Fruit fly (Drosophila melanogaster) whole organism, embryonic: ENCODE measurements around the gene CG32985.

Experiments
- CG10366 ChIP-seq: fragments of 200-800 bp; sonication (Bioruptor generic); IDR thresholded peaks from 2 replicates; pipeline ENCODE4 v1.3.6; 2022; ENCODE audit warnings: missing biosample characterization, missing genetic modification characterization
- CG10543 ChIP-seq: fragments of 200-800 bp; sonication (Bioruptor generic); optimal IDR thresholded peaks from 3 replicates; lab custom pipeline; 2017; ENCODE audit warnings: missing biosample characterization, mild to moderate bottlenecking, missing genetic modification characterization, moderate library complexity
- CG11093 ChIP-seq: fragments of 200-800 bp; sonication (Bioruptor generic); IDR thresholded peaks from 3 replicates; pipeline ENCODE4 v1.3.6; 2022; ENCODE audit warnings: missing biosample characterization, missing genetic modification characterization
- CG11560 ChIP-seq: fragments of 200-800 bp; sonication (Bioruptor generic); IDR thresholded peaks from 3 replicates; pipeline ENCODE4 v1.3.6; 2022; ENCODE audit warnings: missing biosample characterization, missing genetic modification characterization
- CG12236 ChIP-seq: fragments of 200-800 bp; sonication (Bioruptor generic); optimal IDR thresholded peaks from 2 replicates; lab custom pipeline; 2016; ENCODE audit warnings: missing biosample characterization, missing genetic modification characterization
- CG15601 ChIP-seq: fragments of 200-800 bp; sonication (Bioruptor generic); optimal IDR thresholded peaks from 3 replicates; lab custom pipeline; 2019; ENCODE audit warnings: missing biosample characterization, mild to moderate bottlenecking, missing genetic modification characterization, moderate library complexity
- CG16863 ChIP-seq: fragments of 200-800 bp; sonication (Bioruptor generic); optimal IDR thresholded peaks from 3 replicates; lab custom pipeline; 2016; ENCODE audit warnings: missing biosample characterization, missing genetic modification characterization
- CG17829 ChIP-seq: fragments of 200-800 bp; optimal IDR thresholded peaks from 2 replicates; lab custom pipeline; 2019; ENCODE audit warnings: missing biosample characterization, mild to moderate bottlenecking, missing genetic modification characterization, moderate library complexity
- CG31388 ChIP-seq: fragments of 200-800 bp; sonication (Bioruptor generic); optimal IDR thresholded peaks from 2 replicates; lab custom pipeline; 2016; ENCODE audit warnings: missing biosample characterization, missing genetic modification characterization
- CG32767 ChIP-seq: fragments of 200-800 bp; sonication (Bioruptor generic); IDR thresholded peaks from 2 replicates; pipeline ENCODE4 v1.3.6; 2022; ENCODE audit warnings: missing biosample characterization, missing genetic modification characterization
- CG32772 ChIP-seq: fragments of 200-800 bp; sonication (Bioruptor generic); IDR thresholded peaks from 2 replicates; pipeline ENCODE4 v1.3.6; 2022; ENCODE audit warnings: missing biosample characterization, missing genetic modification characterization
- CG33213 ChIP-seq: fragments of 200-800 bp; sonication (Bioruptor generic); optimal IDR thresholded peaks from 3 replicates; lab custom pipeline; 2016; ENCODE audit warnings: missing biosample characterization, missing genetic modification characterization
- CG4424 ChIP-seq: fragments of 200-800 bp; sonication (Bioruptor generic); optimal IDR thresholded peaks from 3 replicates; lab custom pipeline; 2016; ENCODE audit warnings: missing biosample characterization, missing genetic modification characterization
- CG6689 ChIP-seq: fragments of 200-800 bp; sonication (Bioruptor generic); IDR thresholded peaks from 2 replicates; pipeline ENCODE4 v1.3.6; 2022; ENCODE audit warnings: missing biosample characterization, missing genetic modification characterization
- CG6813 ChIP-seq: fragments of 200-800 bp; sonication (Bioruptor generic); optimal IDR thresholded peaks from 2 replicates; lab custom pipeline; 2017; ENCODE audit warnings: missing biosample characterization, missing genetic modification characterization, mild to moderate bottlenecking, moderate library complexity, missing genetic modification reagents
- CG7271 ChIP-seq: fragments of 200-800 bp; sonication (Bioruptor generic); optimal IDR thresholded peaks from 2 replicates; lab custom pipeline; 2018; ENCODE audit warnings: missing biosample characterization, mild to moderate bottlenecking, missing genetic modification characterization, moderate library complexity
- CG7357 ChIP-seq: fragments of 200-800 bp; sonication (Bioruptor generic); IDR thresholded peaks from 3 replicates; pipeline ENCODE4 v1.3.6; 2022; ENCODE audit warnings: missing biosample characterization, missing genetic modification characterization
- CG7786 ChIP-seq: fragments of 200-800 bp; sonication (Bioruptor generic); optimal IDR thresholded peaks from 2 replicates; lab custom pipeline; 2016; ENCODE audit warnings: missing biosample characterization, missing genetic modification characterization
- Chrac-16 ChIP-seq: fragments of 200-800 bp; sonication (Bioruptor generic); optimal IDR thresholded peaks from 3 replicates; lab custom pipeline; 2016; ENCODE audit warnings: missing biosample characterization, missing genetic modification characterization
- CkIIα-i1 ChIP-seq: fragments of 200-800 bp; sonication (Bioruptor generic); IDR thresholded peaks from 2 replicates; pipeline ENCODE4 v1.3.6; 2022; ENCODE audit warnings: missing biosample characterization, missing genetic modification characterization
- Gsc ChIP-seq: fragments of 200-800 bp; sonication (Bioruptor generic); IDR thresholded peaks from 2 replicates; pipeline ENCODE4 v1.3.6; 2022; ENCODE audit warnings: missing biosample characterization, missing genetic modification characterization
- HLH54F ChIP-seq: fragments of 200-800 bp; sonication (Bioruptor generic); optimal IDR thresholded peaks from 3 replicates; lab custom pipeline; 2016; ENCODE audit warnings: missing biosample characterization, missing genetic modification characterization
- HLHmδ ChIP-seq: fragments of 200-800 bp; sonication (Bioruptor generic); optimal IDR thresholded peaks from 2 replicates; lab custom pipeline; 2018; ENCODE audit warnings: missing biosample characterization, mild to moderate bottlenecking, missing genetic modification characterization, moderate library complexity
- Hand ChIP-seq: fragments of 200-800 bp; sonication (Bioruptor generic); optimal IDR thresholded peaks from 2 replicates; lab custom pipeline; 2017; ENCODE audit warnings: mild to moderate bottlenecking, missing biosample characterization, missing genetic modification reagents, missing genetic modification characterization
- Hmr ChIP-seq: fragments of 200-800 bp; sonication (Bioruptor generic); optimal IDR thresholded peaks from 3 replicates; lab custom pipeline; 2017; ENCODE audit warnings: mild to moderate bottlenecking, missing biosample characterization, missing genetic modification reagents, missing genetic modification characterization
- Hr3 ChIP-seq: fragments of 200-800 bp; sonication (Bioruptor generic); optimal IDR thresholded peaks from 3 replicates; lab custom pipeline; 2016; ENCODE audit warnings: missing biosample characterization, missing genetic modification characterization
- Lhr ChIP-seq: fragments of 200-800 bp; sonication (Bioruptor generic); optimal IDR thresholded peaks from 3 replicates; lab custom pipeline; 2017; ENCODE audit warnings: mild to moderate bottlenecking, missing biosample characterization, missing genetic modification reagents, missing genetic modification characterization
- Oli ChIP-seq: fragments of 200-800 bp; sonication (Bioruptor generic); optimal IDR thresholded peaks from 2 replicates; lab custom pipeline; 2018; ENCODE audit warnings: missing biosample characterization, mild to moderate bottlenecking, missing genetic modification characterization, moderate library complexity
- Pdp1 ChIP-seq, 2 experiments: fragments of 200-800 bp; sonication (Bioruptor generic); optimal IDR thresholded peaks; 3 replicates each; lab custom pipeline; 2016; ENCODE audit warnings: missing biosample characterization in 2 of 2, missing genetic modification characterization in 2 of 2, mild to moderate bottlenecking in 1 of 2, moderate library complexity in 1 of 2
- Six4 ChIP-seq: fragments of 200-800 bp; sonication (Bioruptor generic); optimal IDR thresholded peaks from 2 replicates; lab custom pipeline; 2016; ENCODE audit warnings: missing biosample characterization, missing genetic modification characterization
- TFAM ChIP-seq: fragments of 200-800 bp; sonication (Bioruptor generic); optimal IDR thresholded peaks from 2 replicates; lab custom pipeline; 2017; ENCODE audit warnings: missing biosample characterization, missing genetic modification characterization, inconsistent platforms
- croc ChIP-seq: fragments of 200-800 bp; sonication (Bioruptor generic); conservative IDR thresholded peaks from 3 replicates; pipeline ENCODE4 v1.3.6; 2022; ENCODE audit warnings: missing biosample characterization, missing genetic modification characterization
- dati ChIP-seq: fragments of 200-800 bp; sonication (Bioruptor generic); IDR thresholded peaks from 2 replicates; pipeline ENCODE4 v1.3.6; 2022; ENCODE audit warnings: missing biosample characterization, missing genetic modification characterization
- fru ChIP-seq: fragments of >200 bp; optimal IDR thresholded peaks from 2 replicates; lab custom pipeline; 2017
- ftz-f1 ChIP-seq: fragments of 200-800 bp; sonication (Bioruptor generic); optimal IDR thresholded peaks from 2 replicates; lab custom pipeline; 2016; ENCODE audit warnings: missing biosample characterization, missing genetic modification characterization
- gcm ChIP-seq: fragments of 200-800 bp; sonication (Bioruptor generic); optimal IDR thresholded peaks from 2 replicates; lab custom pipeline; 2019; ENCODE audit warnings: missing biosample characterization, mild to moderate bottlenecking, missing genetic modification characterization, moderate library complexity
- h ChIP-seq: fragments of >200 bp; optimal IDR thresholded peaks from 2 replicates; lab custom pipeline; 2017
- hb ChIP-seq: fragments of 200-800 bp; sonication (Bioruptor generic); IDR thresholded peaks from 3 replicates; pipeline ENCODE4 v1.3.6; 2022; ENCODE audit warnings: missing biosample characterization, missing genetic modification characterization; ENCODE audit not compliant: partially characterized antibody
- hkb ChIP-seq, 2 experiments: fragments of 200-800 bp in 1 of 2; fragments of >200 bp in 1 of 2; sonication (Bioruptor generic) in 1 of 2; IDR thresholded peaks in 1 of 2; optimal IDR thresholded peaks in 1 of 2; 2 replicates each; pipeline versions ENCODE4 v1.3.6 to Lab custom; 2017 to 2022; ENCODE audit warnings: missing biosample characterization in 1 of 2, missing genetic modification characterization in 1 of 2
- insv ChIP-seq, 2 experiments: fragments of 200-800 bp; sonication (Bioruptor generic); optimal IDR thresholded peaks; 3 replicates each; lab custom pipeline; 2016 to 2018; ENCODE audit warnings: missing biosample characterization in 2 of 2, missing genetic modification characterization in 2 of 2
- lab ChIP-seq: fragments of 200-800 bp; sonication (Bioruptor generic); optimal IDR thresholded peaks from 3 replicates; lab custom pipeline; 2017; ENCODE audit warnings: missing biosample characterization, missing genetic modification characterization, mild to moderate bottlenecking, moderate library complexity, missing genetic modification reagents
- lbe ChIP-seq: fragments of 200-800 bp; sonication (Bioruptor generic); optimal IDR thresholded peaks from 2 replicates; lab custom pipeline; 2016; ENCODE audit warnings: missing biosample characterization, mild to moderate bottlenecking, missing genetic modification characterization
- lmd ChIP-seq: fragments of 200-800 bp; sonication (Bioruptor generic); IDR thresholded peaks from 2 replicates; pipeline ENCODE4 v1.3.6; 2022; ENCODE audit warnings: missing biosample characterization, missing genetic modification characterization
- onecut ChIP-seq: fragments of 200-800 bp; sonication (Bioruptor generic); IDR thresholded peaks from 2 replicates; pipeline ENCODE4 v1.3.6; 2022; ENCODE audit warnings: missing biosample characterization, missing genetic modification characterization
- repo ChIP-seq: fragments of 200-800 bp; sonication (Bioruptor generic); optimal IDR thresholded peaks from 2 replicates; lab custom pipeline; 2016; ENCODE audit warnings: missing biosample characterization, missing genetic modification characterization
- sim ChIP-seq: fragments of 200-800 bp; sonication (Bioruptor generic); IDR thresholded peaks from 2 replicates; pipeline ENCODE4 v1.3.6; 2022; ENCODE audit warnings: missing biosample characterization, missing genetic modification characterization
- slbo ChIP-seq: fragments of 200-800 bp; sonication (Bioruptor generic); IDR thresholded peaks from 2 replicates; pipeline ENCODE4 v1.3.6; 2022; ENCODE audit warnings: missing biosample characterization, missing genetic modification characterization
- sr ChIP-seq: fragments of 200-800 bp; sonication (Bioruptor generic); IDR thresholded peaks from 3 replicates; pipeline ENCODE4 v1.3.6; 2022; ENCODE audit warnings: missing biosample characterization, missing genetic modification characterization
- stwl ChIP-seq: fragments of 200-800 bp; sonication (Bioruptor generic); optimal IDR thresholded peaks from 3 replicates; lab custom pipeline; 2018; ENCODE audit warnings: missing biosample characterization, mild to moderate bottlenecking, missing genetic modification characterization, moderate library complexity
- zen ChIP-seq: fragments of 200-800 bp; sonication (Bioruptor generic); optimal IDR thresholded peaks from 3 replicates; lab custom pipeline; 2018; ENCODE audit warnings: missing biosample characterization, mild to moderate bottlenecking, missing genetic modification characterization, moderate library complexity
- zfh2 ChIP-seq: fragments of 200-800 bp; sonication (Bioruptor generic); optimal IDR thresholded peaks from 2 replicates; lab custom pipeline; 2016; ENCODE audit warnings: missing biosample characterization, missing genetic modification characterization

Gene CG32985

DNA sequence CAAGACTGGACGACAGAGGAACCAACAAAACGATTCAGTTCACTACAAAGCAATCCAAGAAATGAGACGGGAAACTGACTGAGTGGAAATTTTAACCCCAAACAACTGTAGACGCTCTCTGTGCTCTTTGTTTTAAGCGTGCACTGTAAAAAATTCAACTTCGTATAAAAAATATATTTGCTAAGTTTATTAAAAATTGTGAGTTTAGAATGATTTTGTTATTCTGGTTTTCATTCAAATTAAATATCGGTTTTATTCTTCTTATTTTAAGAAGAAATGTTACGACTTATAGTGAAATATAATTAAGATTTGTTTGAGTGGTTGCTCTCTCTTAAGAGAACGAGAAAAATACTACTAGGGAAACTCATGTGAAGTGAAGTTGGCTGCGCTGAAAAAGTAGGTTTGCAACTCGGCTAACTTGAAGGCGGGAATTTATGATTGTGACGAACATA lies 4.3 kb upstream of the CG32985 start (continued):
- TF ChIP-seq CG33213 (GFP tag; lab: Kevin White, UChicago): peak; percentile 78
- TF ChIP-seq hkb (optimal IDR thresholded peaks at IDR 0.05; lab: Kevin White, UChicago): no peak
- peak; percentile 100 for TF ChIP-seq hkb (GFP tag; IDR thresholded peaks at IDR 0.05; lab: Robert Waterston, UW)
- no peak for TF ChIP-seq Gsc (GFP tag; lab: Robert Waterston, UW)
- peak; percentile 91 for TF ChIP-seq CG16863 (GFP tag; lab: Kevin White, UChicago)
- peak; percentile 93 for TF ChIP-seq CG7357 (GFP tag; lab: Robert Waterston, UW)
- TF ChIP-seq HLHmδ (GFP tag; lab: Kevin White, UChicago): peak; percentile 77
- TF ChIP-seq Six4 (GFP tag; lab: Kevin White, UChicago): peak; percentile 93
- peak; percentile 91 to 96 for TF ChIP-seq Pdp1 (GFP tag; optimal IDR thresholded peaks at IDR 0.05; lab: Kevin White, UChicago)
- peak; percentile 92 for TF ChIP-seq Chrac-16
- peak; percentile 62 for TF ChIP-seq Hand
- peak; percentile 79 for TF ChIP-seq zfh2 (GFP tag; lab: Kevin White, UChicago)
- TF ChIP-seq repo (GFP tag; lab: Kevin White, UChicago): peak; percentile 86
- peak; percentile 81 for TF ChIP-seq CG7271 (tag; lab: Kevin White, UChicago)
- peak; percentile 81 for TF ChIP-seq CG31388 (GFP tag; lab: Kevin White, UChicago)
- TF ChIP-seq gcm (GFP tag; lab: Kevin White, UChicago): peak; percentile 94
- no peak; the same call in 1 of the 3 replicates for TF ChIP-seq sr (GFP tag; lab: Robert Waterston, UW)
- peak; percentile 89 for TF ChIP-seq CG7786 (GFP tag; lab: Kevin White, UChicago)
- peak; percentile 67 for TF ChIP-seq CG10543 (GFP tag; lab: Kevin White, UChicago)
- peak; percentile 98 for TF ChIP-seq CG32772 (GFP tag; lab: Robert Waterston, UW)
- no peak for TF ChIP-seq lbe
- peak; percentile 91; the same call in 1 of the 2 replicates for TF ChIP-seq CkIIα-i1 (GFP tag; lab: Robert Waterston, UW)
- TF ChIP-seq CG6813 (GFP tag; lab: Kevin White, UChicago): peak; percentile 87
- peak; percentile 93 for TF ChIP-seq CG12236 (GFP tag; lab: Kevin White, UChicago)
- TF ChIP-seq insv (GFP tag; optimal IDR thresholded peaks at IDR 0.05; lab: Kevin White, UChicago): peak in 1 of 2 experiments; percentile 46
- TF ChIP-seq Hr3 (GFP tag; lab: Kevin White, UChicago): peak; percentile 93
- TF ChIP-seq CG6689 (GFP tag; lab: Robert Waterston, UW): peak; percentile 98
- TF ChIP-seq slbo: peak; percentile 98
- TF ChIP-seq CG11093 (GFP tag; lab: Robert Waterston, UW): peak; percentile 95
- peak; percentile 96 for TF ChIP-seq CG17829 (tag; lab: Kevin White, UChicago)

DNA sequence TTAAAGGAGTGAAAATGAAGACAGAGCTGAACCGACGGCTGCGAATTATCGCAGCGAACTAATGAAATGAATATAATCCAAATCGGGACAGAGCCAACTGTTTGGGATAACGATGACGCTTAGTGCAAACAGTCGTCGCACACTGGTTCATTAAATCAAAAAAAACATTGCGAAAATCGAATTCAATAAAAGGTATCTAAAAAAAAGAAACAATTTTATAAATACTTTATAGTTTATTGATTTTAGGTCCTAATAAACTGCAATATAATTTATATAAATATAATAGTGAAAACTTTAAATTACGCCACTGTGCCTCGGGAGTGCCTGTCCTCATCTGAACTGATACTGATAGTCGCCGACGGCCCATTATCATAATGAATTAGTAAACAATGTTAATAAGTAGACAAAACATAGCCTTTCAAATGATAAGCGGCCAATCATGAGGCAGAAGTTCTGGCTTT lies 3.3 kb upstream of the CG32985 start, which contains the start of gene CG31886:
Gene CG31886 (minus strand): TSS at position 51 of the 461 bp plus-strand sequence.
- TF ChIP-seq onecut (GFP tag; lab: Robert Waterston, UW): no peak
- peak; percentile 27 for TF ChIP-seq CG4424
- TF ChIP-seq lmd (GFP tag; lab: Robert Waterston, UW): peak; percentile 31; the same call in 1 of the 2 replicates
- TF ChIP-seq h (lab: Kevin White, UChicago): no peak
- TF ChIP-seq dati (GFP tag; lab: Robert Waterston, UW): 0 out of 2 replicates have a peak, but pooled peaks have one; percentile 4
- TF ChIP-seq HLH54F: no peak
- peak; percentile 8 for TF ChIP-seq CG15601
- no peak for TF ChIP-seq hb
- TF ChIP-seq TFAM (GFP tag; lab: Kevin White, UChicago): no peak
- no peak for TF ChIP-seq ftz-f1 (GFP tag; lab: Kevin White, UChicago)
- TF ChIP-seq CG10366 (GFP tag; lab: Robert Waterston, UW): peak; percentile 34
- no peak for TF ChIP-seq Lhr (GFP tag; lab: Kevin White, UChicago)
- no peak for TF ChIP-seq CG11560 (tag; lab: Robert Waterston, UW)
- TF ChIP-seq zen (tag; lab: Kevin White, UChicago): peak; percentile 6
- peak; percentile 7 for TF ChIP-seq Oli (tag; lab: Kevin White, UChicago)
- TF ChIP-seq stwl: no peak
- TF ChIP-seq Chrac-16: peak; percentile 2
- TF ChIP-seq Hmr (GFP tag; lab: Kevin White, UChicago): peak; percentile 13
- TF ChIP-seq croc (GFP tag; lab: Robert Waterston, UW): no peak; the same call in 2 of the 3 replicates
- peak; percentile 55 for TF ChIP-seq lab (GFP tag; lab: Kevin White, UChicago)
- TF ChIP-seq fru: no peak
- TF ChIP-seq sim: no peak
- TF ChIP-seq CG32767 (GFP tag; lab: Robert Waterston, UW): 0 out of 2 replicates have a peak, but pooled peaks have one; percentile 51
